Fruit fly (Drosophila melanogaster) Kc167 (cell line): ENCODE data around the gene DIP-epsilon.
A peak's percentile ranks its signal among the peaks of the same experiment; 100 is the strongest.

Experiments
- Myc ChIP-seq: fragments of >200 bp; optimal IDR thresholded peaks from 2 replicates; lab custom pipeline; 2017; ENCODE audit warnings: missing external identifiers
- Sin3A ChIP-seq: fragments of >200 bp; optimal IDR thresholded peaks from 2 replicates; lab custom pipeline; 2018; ENCODE audit warnings: missing external identifiers
- h ChIP-seq: fragments of >200 bp; optimal IDR thresholded peaks from 3 replicates; lab custom pipeline; 2018; ENCODE audit warnings: missing external identifiers
- insv ChIP-seq: fragments of >200 bp; optimal IDR thresholded peaks from 3 replicates; lab custom pipeline; 2018; ENCODE audit warnings: missing external identifiers
- psq ChIP-seq: fragments of >200 bp; optimal IDR thresholded peaks from 2 replicates; lab custom pipeline; 2017; ENCODE audit warnings: missing external identifiers
- ttk ChIP-seq: sonication (Bioruptor generic); optimal IDR thresholded peaks from 2 replicates; lab custom pipeline; 2017; ENCODE audit warnings: missing external identifiers

The DIP-epsilon gene

DNA sequence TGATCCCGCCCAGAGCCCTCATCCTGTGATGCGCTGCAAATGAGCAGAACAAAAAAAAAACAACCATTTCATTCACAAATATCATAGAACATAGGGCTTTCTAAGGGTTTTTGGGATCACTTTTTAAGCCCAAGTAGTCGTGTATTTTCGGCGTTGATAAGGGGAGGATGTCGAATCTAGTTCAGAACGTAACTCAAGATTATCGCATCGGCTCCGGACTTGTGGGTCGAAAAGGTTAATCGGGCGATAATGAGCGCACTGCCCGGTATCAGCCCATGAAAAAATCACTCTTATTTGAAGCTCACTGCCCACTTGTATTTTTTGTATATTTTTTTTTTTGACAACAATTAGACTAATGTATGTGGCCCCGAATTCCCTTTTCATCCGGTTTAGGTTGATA lies 11.4 kb upstream of the DIP-epsilon start:
- TF ChIP-seq Myc (lab: Kevin White, UChicago) (no peak), psq (lab: Kevin White, UChicago) (no peak), Sin3A (no peak), h (lab: Kevin White, UChicago) (no peak), insv (lab: Kevin White, UChicago) (no peak), ttk (lab: Kevin White, UChicago) (no peak)

dm6 chr2L:6421495-6421894 lies 10.4 kb upstream of the DIP-epsilon start:
- TF ChIP-seq Myc (lab: Kevin White, UChicago), result no peak

- TF ChIP-seq insv (lab: Kevin White, UChicago) (no peak), psq (lab: Kevin White, UChicago) (no peak), ttk (lab: Kevin White, UChicago) (no peak), Myc (lab: Kevin White, UChicago) (no peak), Sin3A (no peak)
These were observed 827 bp upstream of the DIP-epsilon start, which contains the start of gene CG13982 for dm6 chr2L:6411953-6412352. TSS of gene CG13982 (plus strand) at chr2L:6412315.

dm6 chr2L:6397149-6397548 lies 14.0 kb downstream of the DIP-epsilon start, which contains the start of gene CG42369:
TSS of gene CG42369 (minus strand) at chr2L:6397249.
- TF ChIP-seq ttk (lab: Kevin White, UChicago) (no peak), psq (lab: Kevin White, UChicago) (no peak), Myc (lab: Kevin White, UChicago) (no peak), Sin3A (no peak), insv (lab: Kevin White, UChicago) (no peak), h (lab: Kevin White, UChicago) (no peak)

dm6 chr2L:6391469-6391868 lies 19.7 kb downstream of the DIP-epsilon start:
- TF ChIP-seq ttk (lab: Kevin White, UChicago) (no peak), Sin3A (no peak), psq (lab: Kevin White, UChicago) (no peak), Myc (lab: Kevin White, UChicago) (no peak), insv (lab: Kevin White, UChicago) (no peak), h (lab: Kevin White, UChicago) (no peak)

DNA sequence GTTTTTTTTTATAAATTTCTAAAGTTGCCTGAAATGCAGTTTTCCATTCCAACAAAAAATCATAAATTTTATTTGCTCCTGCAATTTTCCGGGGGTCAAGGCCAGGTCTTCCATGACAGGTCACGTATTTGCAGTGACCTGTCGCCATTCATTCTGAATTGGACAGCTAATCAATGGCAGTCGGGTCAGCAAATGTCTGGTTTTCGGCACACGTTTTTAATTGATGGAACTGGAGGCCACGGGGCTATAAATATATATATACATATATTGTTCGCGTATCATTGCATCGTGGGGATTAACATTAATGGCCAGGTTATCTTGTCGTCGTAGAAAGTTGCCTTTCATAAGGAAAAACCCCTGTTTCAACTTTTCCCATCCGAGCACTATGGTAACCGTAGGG lies 24.1 kb downstream of the DIP-epsilon start:
- TF ChIP-seq insv (lab: Kevin White, UChicago) (no peak), Sin3A (no peak), psq (lab: Kevin White, UChicago) (no peak), Myc (lab: Kevin White, UChicago) (no peak)

dm6 chr2L:6385409-6385808 lies 25.7 kb downstream of the DIP-epsilon start, which contains the start of gene Nepl6:
TSS of gene Nepl6 (minus strand) at chr2L:6385512.
- TF ChIP-seq h (lab: Kevin White, UChicago), result no peak

DNA sequence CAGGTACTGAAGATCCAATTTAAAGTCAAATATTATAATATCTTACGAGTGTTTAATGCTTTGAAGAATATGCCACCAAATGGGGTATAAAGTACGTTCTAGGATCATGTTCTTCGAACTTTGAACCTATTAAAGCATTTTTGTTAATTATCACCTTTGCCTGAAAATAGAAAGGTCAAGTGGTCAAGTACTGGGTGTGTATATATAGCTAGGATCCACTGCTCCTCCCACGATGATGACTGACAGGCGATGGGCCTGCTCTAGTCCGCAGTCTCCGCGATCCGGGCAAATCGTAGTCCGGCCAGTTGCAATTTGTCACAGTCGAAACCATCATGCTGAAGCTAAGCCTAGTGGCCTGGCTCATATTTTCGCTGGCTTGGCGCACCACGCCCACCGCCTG lies 30.2 kb downstream of the DIP-epsilon start, which contains the start of gene Nepl5:
Gene Nepl5, plus strand, starts transcription at position 301 of the 400 bp plus-strand sequence.
- TF ChIP-seq psq (lab: Kevin White, UChicago) (no peak), ttk (lab: Kevin White, UChicago) (no peak), Sin3A (no peak), Myc (lab: Kevin White, UChicago) (no peak), h (lab: Kevin White, UChicago) (no peak), insv (lab: Kevin White, UChicago) (no peak)

DNA sequence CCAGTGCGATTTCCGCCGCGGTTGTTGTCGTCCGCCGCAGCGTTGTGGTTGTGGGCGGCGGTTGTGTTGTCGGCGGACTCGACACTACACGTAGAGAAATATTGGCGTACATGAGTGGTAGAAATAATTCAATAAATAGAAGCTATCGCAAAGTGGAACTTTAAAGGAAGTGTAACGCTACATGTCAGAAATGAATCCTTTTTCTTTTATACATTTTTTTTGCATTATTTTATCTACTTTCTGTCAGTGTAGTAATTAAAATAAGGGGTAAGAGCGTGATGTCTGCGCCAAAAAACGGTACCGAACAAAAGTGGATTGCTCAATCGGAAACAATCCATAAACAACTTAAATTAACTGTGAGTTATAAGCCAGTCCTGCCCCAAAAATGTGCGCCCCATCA lies 31.9 kb downstream of the DIP-epsilon start:
- no peak for TF ChIP-seq psq (lab: Kevin White, UChicago)
- no peak for TF ChIP-seq Myc (lab: Kevin White, UChicago)
- no peak for TF ChIP-seq ttk (lab: Kevin White, UChicago)
- TF ChIP-seq Sin3A, result no peak
- TF ChIP-seq h (lab: Kevin White, UChicago), result no peak
- TF ChIP-seq insv (lab: Kevin White, UChicago), result no peak

- TF ChIP-seq ttk (lab: Kevin White, UChicago) (no peak), insv (lab: Kevin White, UChicago) (no peak), h (lab: Kevin White, UChicago) (no peak)
These were observed 38.0 kb downstream of the DIP-epsilon start for dm6 chr2L:6373141-6373540.

DNA sequence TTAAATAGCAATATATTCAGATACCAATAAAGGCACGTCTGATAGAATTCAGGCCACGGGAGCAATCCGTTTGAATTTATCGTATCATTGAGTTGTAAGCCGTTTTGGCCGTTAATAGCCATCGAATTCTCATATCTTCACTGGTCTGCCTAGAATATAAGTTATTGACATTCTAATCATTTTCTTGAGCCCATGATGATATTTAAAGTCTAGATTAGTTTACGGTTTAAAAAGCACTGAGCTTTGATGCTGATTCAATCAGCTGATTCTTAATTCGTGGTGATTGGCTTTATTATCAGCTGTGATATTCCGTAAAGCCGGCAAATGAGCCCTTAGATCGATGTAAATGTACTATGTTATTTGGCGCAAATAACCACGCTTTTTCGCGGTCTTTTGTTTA lies 39.0 kb downstream of the DIP-epsilon start, which contains the start of gene slam:
Gene slam, plus strand, starts transcription at position 301 of the 400 bp plus-strand sequence.
- TF ChIP-seq Sin3A (no peak), insv (lab: Kevin White, UChicago) (no peak), Myc (lab: Kevin White, UChicago) (no peak), ttk (lab: Kevin White, UChicago) (no peak), psq (lab: Kevin White, UChicago) (no peak), h (lab: Kevin White, UChicago) (no peak)

- TF ChIP-seq insv (lab: Kevin White, UChicago) (no peak), psq (lab: Kevin White, UChicago) (no peak), ttk (lab: Kevin White, UChicago) (no peak), Sin3A (no peak), h (lab: Kevin White, UChicago) (no peak), Myc (lab: Kevin White, UChicago) (no peak)
These were observed 40.0 kb downstream of the DIP-epsilon start for dm6 chr2L:6371025-6371641.

DNA sequence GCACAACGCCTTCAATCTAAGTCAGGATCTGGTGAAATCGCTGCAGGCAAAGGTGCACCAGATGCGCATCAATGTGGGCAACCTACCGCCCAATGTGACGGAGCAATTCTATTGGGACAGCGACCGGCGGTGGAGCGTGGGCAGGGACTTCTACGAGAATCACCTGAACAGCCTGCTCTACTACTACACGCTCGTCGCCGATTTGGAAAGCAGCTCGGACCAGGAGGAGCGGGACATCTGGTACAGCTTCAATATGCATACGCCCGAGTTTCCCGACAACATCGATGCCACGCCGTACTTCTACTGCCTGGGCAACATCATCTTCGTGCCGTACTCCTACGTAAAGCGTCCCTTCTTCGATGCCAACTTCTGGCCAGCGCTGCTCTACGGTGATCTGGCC lies 41.8 kb downstream of the DIP-epsilon start:
- no peak for TF ChIP-seq h (lab: Kevin White, UChicago)
- TF ChIP-seq ttk (lab: Kevin White, UChicago), result peak; percentile 96
- no peak for TF ChIP-seq Myc (lab: Kevin White, UChicago)
- TF ChIP-seq psq (lab: Kevin White, UChicago), result no peak
- TF ChIP-seq insv (lab: Kevin White, UChicago), result no peak
- TF ChIP-seq Sin3A, result no peak
